Worm (Caenorhabditis elegans): Measurements from ENCODE around the gene Y77E11A.16.

Y77E11A.16 gene

ce11 chrIV:1470364-1470763 lies 14.9 kb upstream of the Y77E11A.16 start:
- TF ChIP-seq unc-62 (GFP tag; optimal IDR thresholded peaks at IDR 0.05) = no peak

ce11 chrIV:1472145-1472544 lies 13.1 kb upstream of the Y77E11A.16 start:
- TF ChIP-seq unc-62 (GFP tag; optimal IDR thresholded peaks at IDR 0.05) = no peak

ce11 chrIV:1475009-1475408 lies 10.2 kb upstream of the Y77E11A.16 start, which contains the start of gene Y77E11A.12:
TSS of gene Y77E11A.12 (minus strand) at chrIV:1475109.
- TF ChIP-seq unc-62 (GFP tag; optimal IDR thresholded peaks at IDR 0.05) = no peak

- no peak for TF ChIP-seq unc-62 (GFP tag; optimal IDR thresholded peaks at IDR 0.05)
These were observed 6.6 kb upstream of the Y77E11A.16 start for ce11 chrIV:1478649-1479048.

- TF ChIP-seq unc-62 (GFP tag; optimal IDR thresholded peaks at IDR 0.05) = no peak
These were observed 10.9 kb downstream of the Y77E11A.16 start, which contains the start of gene npp-20 for ce11 chrIV:1496017-1496678. TSS of gene npp-20 (minus strand) at chrIV:1496022.

- no peak for TF ChIP-seq unc-62 (GFP tag; optimal IDR thresholded peaks at IDR 0.05)
These were observed 11.4 kb downstream of the Y77E11A.16 start for ce11 chrIV:1496679-1497033.

ce11 chrIV:1497448-1497847 lies 12.2 kb downstream of the Y77E11A.16 start, which contains the start of gene hxk-3:
TSS of gene hxk-3 (plus strand) at chrIV:1497626.
- no peak for TF ChIP-seq unc-62 (GFP tag; optimal IDR thresholded peaks at IDR 0.05)

ce11 chrIV:1510241-1510640 lies 25.0 kb downstream of the Y77E11A.16 start, which contains the start of gene txt-4:
TSS of gene txt-4 (plus strand) at chrIV:1510564.
- no peak for TF ChIP-seq unc-62 (GFP tag; optimal IDR thresholded peaks at IDR 0.05)

ce11 chrIV:1512944-1513343 lies 27.7 kb downstream of the Y77E11A.16 start:
- TF ChIP-seq unc-62 (GFP tag; optimal IDR thresholded peaks at IDR 0.05) = no peak

ce11 chrIV:1514415-1514814 lies 29.2 kb downstream of the Y77E11A.16 start:
- no peak for TF ChIP-seq unc-62 (GFP tag; optimal IDR thresholded peaks at IDR 0.05)

ce11 chrIV:1515891-1516290 lies 30.7 kb downstream of the Y77E11A.16 start:
- no peak for TF ChIP-seq unc-62 (GFP tag; optimal IDR thresholded peaks at IDR 0.05)

- TF ChIP-seq unc-62 (GFP tag; optimal IDR thresholded peaks at IDR 0.05) = no peak
These were observed 31.3 kb downstream of the Y77E11A.16 start, which contains the start of gene clec-172 for ce11 chrIV:1516527-1516926. TSS of gene clec-172 (minus strand) at chrIV:1516627.

ce11 chrIV:1521224-1521623 lies 36.0 kb downstream of the Y77E11A.16 start, which contains the start of gene K03H6.4:
TSS of gene K03H6.4 (minus strand) at chrIV:1521324.
- no peak for TF ChIP-seq unc-62 (GFP tag; optimal IDR thresholded peaks at IDR 0.05)

- TF ChIP-seq unc-62 (GFP tag; optimal IDR thresholded peaks at IDR 0.05) = no peak
These were observed 37.1 kb downstream of the Y77E11A.16 start for ce11 chrIV:1522358-1522757.

ce11 chrIV:1523418-1523817 lies 38.2 kb downstream of the Y77E11A.16 start, which contains the start of gene K03H6.1:
TSS of gene K03H6.1 (plus strand) at chrIV:1523718.
- TF ChIP-seq unc-62 (GFP tag; optimal IDR thresholded peaks at IDR 0.05) = no peak

- no peak for TF ChIP-seq unc-62 (GFP tag; optimal IDR thresholded peaks at IDR 0.05)
These were observed 51.1 kb downstream of the Y77E11A.16 start, which contains the start of gene K03H6.5 for ce11 chrIV:1536316-1536715. TSS of gene K03H6.5 (minus strand) at chrIV:1536416.

Measured in whole organism, dauer.